Fruit fly (Drosophila melanogaster) S2 (cell line): ENCODE data around the gene Hnf4.

Experiments
- CG8478 ChIP-seq: fragments of >200 bp; optimal IDR thresholded peaks from 2 replicates; lab custom pipeline; 2018
- CTCF ChIP-seq, 2 experiments: fragments of >200 bp; optimal IDR thresholded peaks; 2 replicates each; lab custom pipeline; 2018

dm6 chr2L:8734304-8734703 is 24.9 kb upstream of the Hnf4 start:
- no peak for TF ChIP-seq CG8478 (lab: Kevin White, UChicago)
- no peak for TF ChIP-seq CTCF (optimal IDR thresholded peaks at IDR 0.05; lab: Kevin White, UChicago)
